Worm (Caenorhabditis elegans) whole organism, young adult: ENCODE measurements around the gene Y38H6C.4.

Source experiments
- F57C9.4 ChIP-seq: sonication (generic microtip); optimal IDR thresholded peaks from 2 replicates; lab custom pipeline; 2017; ENCODE audit warnings: mild to moderate bottlenecking, missing genetic modification characterization, missing compliant biosample characterization
- bed-1 ChIP-seq: fragments of 200-800 bp; sonication (Bioruptor generic); IDR thresholded peaks from 2 replicates; pipeline ENCODE4 v1.3.6; 2022; ENCODE audit warnings: missing genetic modification reagents, missing genetic modification characterization, missing compliant biosample characterization
- bed-2 ChIP-seq: fragments of 200-800 bp; sonication (Bioruptor generic); IDR thresholded peaks from 2 replicates; pipeline ENCODE4 v1.3.6; 2022; ENCODE audit warnings: missing genetic modification reagents, missing genetic modification characterization, missing compliant biosample characterization
- egl-18 ChIP-seq: fragments of 200-800 bp; sonication (Bioruptor generic); IDR thresholded peaks from 2 replicates; pipeline ENCODE4 v1.3.6; 2022; ENCODE audit warnings: missing genetic modification reagents, missing genetic modification characterization, missing compliant biosample characterization
- nfya-1 ChIP-seq: sonication (generic microtip); optimal IDR thresholded peaks from 2 replicates; lab custom pipeline; 2017; ENCODE audit warnings: antibody characterized with exemption, missing compliant biosample characterization, missing genetic modification characterization, borderline replicate concordance; ENCODE audit not compliant: insufficient read depth
- pbrm-1 ChIP-seq: fragments of 200-800 bp; sonication (Bioruptor generic); IDR thresholded peaks from 2 replicates; pipeline ENCODE4 v1.3.6; 2022; ENCODE audit warnings: missing genetic modification reagents, missing genetic modification characterization, missing compliant biosample characterization
- snpc-4 ChIP-seq, 5 experiments: fragments of 150-350 bp in 1 of 5; sonication (generic microtip) in 4 of 5; optimal IDR thresholded peaks; 2 replicates each; lab custom pipeline; 2014 to 2018; ENCODE audit warnings: missing genetic modification characterization in 5 of 5, missing biosample characterization in 3 of 5, antibody characterized with exemption in 2 of 5, mild to moderate bottlenecking in 2 of 5, missing compliant biosample characterization in 2 of 5, missing genotype in 2 of 5, moderate library complexity in 2 of 5, missing genetic modification reagents in 1 of 5
- unc-62 ChIP-seq: fragments of 150-350 bp; optimal IDR thresholded peaks from 2 replicates; lab custom pipeline; 2014; ENCODE audit warnings: missing biosample characterization, missing genetic modification reagents, missing genetic modification characterization
- xnd-1 ChIP-seq: sonication (generic microtip); optimal IDR thresholded peaks from 2 replicates; lab custom pipeline; 2016; ENCODE audit warnings: missing genotype, missing genetic modification reagents, missing genetic modification characterization, missing compliant biosample characterization
- zfh-2 ChIP-seq: fragments of 200-800 bp; sonication (Bioruptor generic); conservative IDR thresholded peaks from 2 replicates; pipeline ENCODE4 v1.3.6; 2022; ENCODE audit warnings: missing genetic modification reagents, missing genetic modification characterization, missing compliant biosample characterization

ce11 chrV:20485285-20485684, 19.6 kb downstream of the Y38H6C.4 start, which contains the start of gene dhcr-7:
- TF ChIP-seq unc-62 (GFP tag; lab: Kevin White, UChicago) (no peak), snpc-4 (GFP tag; optimal IDR thresholded peaks at IDR 0.05; lab: Kevin White, UChicago) (no peak), snpc-4 (tag; optimal IDR thresholded peaks at IDR 0.05; lab: Kevin White, UChicago) (no peak), zfh-2 (GFP tag; lab: Robert Waterston, UW) (no peak), F57C9.4 (tag; lab: Kevin White, UChicago) (no peak), egl-18 (GFP tag; lab: Robert Waterston, UW) (no peak), nfya-1 (tag; lab: Kevin White, UChicago) (no peak), pbrm-1 (GFP tag; lab: Robert Waterston, UW) (no peak), bed-1 (GFP tag; lab: Robert Waterston, UW) (no peak), xnd-1 (tag; lab: Kevin White, UChicago) (no peak), bed-2 (GFP tag; lab: Robert Waterston, UW) (no peak)
